Worm (Caenorhabditis elegans): ENCODE measurements around the gene fbxa-72.

DNA sequence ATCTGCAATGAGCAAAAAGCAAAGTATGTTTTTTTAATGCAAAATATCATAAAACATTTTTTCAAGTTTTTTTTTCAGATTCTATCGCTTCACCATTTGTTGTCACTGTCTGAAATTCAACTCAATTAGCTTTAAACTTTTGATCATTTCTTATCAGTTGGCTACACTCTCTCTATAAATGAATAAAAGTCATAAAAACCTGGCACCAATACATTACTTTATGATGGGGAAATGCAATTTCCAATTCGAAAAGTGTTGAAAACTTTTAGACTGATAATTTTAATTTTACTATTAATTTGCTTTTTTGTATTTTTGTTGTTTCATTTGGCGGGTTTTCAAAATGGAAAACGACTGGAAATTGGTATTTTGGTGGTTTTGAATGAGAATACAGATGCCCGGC, 7.3 kb upstream of the fbxa-72 start, which contains the start of gene F31F4.1:
- TF ChIP-seq ama-1 (optimal IDR thresholded peaks at IDR 0.05) (no peak), unc-3 (GFP tag; conservative IDR thresholded peaks at IDR 0.05) (no peak), unc-3 (tag; optimal IDR thresholded peaks at IDR 0.05) (no peak), ceh-9 (tag; optimal IDR thresholded peaks at IDR 0.05) (no peak), ets-4 (tag; optimal IDR thresholded peaks at IDR 0.05) (no peak), F13H6.1 (tag; optimal IDR thresholded peaks at IDR 0.05) (no peak), sox-2 (GFP tag; IDR thresholded peaks at IDR 0.05) (no peak), ceh-24 (tag; optimal IDR thresholded peaks at IDR 0.05) (no peak)

All from whole organism, late embryonic.